Worm (Caenorhabditis elegans) whole organism, midembryonic: ENCODE measurements around the gene T25B9.12.

Experiments
- T22C8.4 ChIP-seq: fragments of 200-800 bp; sonication (Bioruptor generic); IDR thresholded peaks from 2 replicates; pipeline ENCODE4 v1.3.6; 2022; ENCODE audit warnings: missing genetic modification characterization, missing compliant biosample characterization
- flt-1 ChIP-seq: fragments of 200-800 bp; sonication (Bioruptor generic); IDR thresholded peaks from 2 replicates; pipeline ENCODE4 v1.3.6; 2022; ENCODE audit warnings: missing genetic modification characterization, missing compliant biosample characterization
- klf-2 ChIP-seq: fragments of 200-800 bp; sonication (Bioruptor generic); conservative IDR thresholded peaks from 2 replicates; pipeline ENCODE4 v1.3.6; 2022; ENCODE audit warnings: missing genetic modification reagents, missing genetic modification characterization, missing compliant biosample characterization
- tab-1 ChIP-seq: fragments of 200-800 bp; sonication (Bioruptor generic); IDR thresholded peaks from 2 replicates; pipeline ENCODE4 v1.3.6; 2022; ENCODE audit warnings: missing genetic modification characterization, missing compliant biosample characterization
- ztf-29 ChIP-seq: fragments of 200-800 bp; sonication (Bioruptor generic); IDR thresholded peaks from 2 replicates; pipeline ENCODE4 v1.3.6; 2022; ENCODE audit warnings: missing genetic modification reagents, missing genetic modification characterization, missing compliant biosample characterization

DNA sequence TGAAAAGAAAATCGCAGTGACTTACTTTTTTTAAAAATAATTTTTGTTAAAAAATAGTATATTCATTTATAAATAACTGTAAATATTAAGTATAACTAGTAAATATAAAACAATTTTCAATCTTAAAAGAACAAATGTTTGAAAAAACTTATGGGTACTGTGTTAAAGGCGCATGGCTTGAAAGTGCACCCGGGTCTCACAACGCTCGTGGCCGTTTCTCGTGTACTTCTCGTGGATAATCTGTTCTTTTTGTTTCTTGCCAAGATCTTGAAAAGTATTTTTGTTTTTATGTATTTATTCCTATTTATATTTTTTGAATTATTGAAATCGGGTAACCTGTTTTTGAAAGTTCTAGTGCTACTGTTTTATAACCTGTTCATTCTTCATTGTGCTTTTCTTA, 918 bp downstream of the T25B9.12 start:
- TF ChIP-seq flt-1 (GFP tag; lab: Robert Waterston, UW) (no peak), T22C8.4 (GFP tag; lab: Robert Waterston, UW) (no peak), klf-2 (no peak), tab-1 (GFP tag; lab: Robert Waterston, UW) (no peak), ztf-29 (GFP tag; lab: Robert Waterston, UW) (no peak)
